Worm (Caenorhabditis elegans) whole organism, young adult: ENCODE results near the gene srx-8.

ENCODE experiments used
- B0019.2 ChIP-seq: fragments of 200-800 bp; sonication (Bioruptor generic); conservative IDR thresholded peaks from 2 replicates; pipeline ENCODE4 v1.3.6; 2022; ENCODE audit warnings: missing genetic modification reagents, missing genetic modification characterization, missing compliant biosample characterization
- B0035.1 ChIP-seq: sonication (generic microtip); optimal IDR thresholded peaks from 2 replicates; lab custom pipeline; 2016; ENCODE audit warnings: missing genetic modification characterization, mild to moderate bottlenecking, missing compliant biosample characterization, missing genotype, missing genetic modification reagents
- C06A6.2 ChIP-seq: fragments of 200-800 bp; sonication (Bioruptor generic); conservative IDR thresholded peaks from 2 replicates; pipeline ENCODE4 v1.3.6; 2022; ENCODE audit warnings: missing genetic modification characterization, missing compliant biosample characterization
- D2030.7 ChIP-seq: fragments of 200-800 bp; sonication (Bioruptor generic); IDR thresholded peaks from 2 replicates; pipeline ENCODE4 v1.3.6; 2022; ENCODE audit warnings: missing genetic modification reagents, missing genetic modification characterization, missing compliant biosample characterization
- F10E7.11 ChIP-seq: sonication (generic microtip); optimal IDR thresholded peaks from 2 replicates; lab custom pipeline; 2017; ENCODE audit warnings: mild to moderate bottlenecking, missing genetic modification characterization, moderate library complexity, missing compliant biosample characterization
- F23B12.7 ChIP-seq: sonication (generic microtip); optimal IDR thresholded peaks from 2 replicates; lab custom pipeline; 2017; ENCODE audit warnings: missing genetic modification characterization, mild to moderate bottlenecking, missing compliant biosample characterization, antibody characterized with exemption, moderate library complexity; ENCODE audit not compliant: insufficient read depth
- F55B11.4 ChIP-seq: sonication (generic microtip); optimal IDR thresholded peaks from 2 replicates; lab custom pipeline; 2016; ENCODE audit warnings: missing compliant biosample characterization, missing genetic modification characterization, borderline replicate concordance; ENCODE audit not compliant: insufficient read depth
- T26A5.8 ChIP-seq: sonication (generic microtip); optimal IDR thresholded peaks from 2 replicates; lab custom pipeline; 2016; ENCODE audit warnings: missing genetic modification characterization, missing compliant biosample characterization
- Y53F4B.3 ChIP-seq: fragments of 200-800 bp; sonication (Bioruptor generic); IDR thresholded peaks from 2 replicates; pipeline ENCODE4 v1.3.6; 2022; ENCODE audit warnings: missing genetic modification reagents, missing genetic modification characterization, missing compliant biosample characterization
- Y56A3A.18 ChIP-seq: fragments of 200-800 bp; sonication (Bioruptor generic); IDR thresholded peaks from 2 replicates; pipeline ENCODE4 v1.3.6; 2022; ENCODE audit warnings: missing genetic modification reagents, missing genetic modification characterization, missing compliant biosample characterization
- Y67H2A.10 ChIP-seq: fragments of 200-800 bp; sonication (Bioruptor generic); conservative IDR thresholded peaks from 2 replicates; pipeline ENCODE4 v1.3.6; 2022; ENCODE audit warnings: missing genetic modification reagents, missing genetic modification characterization, missing compliant biosample characterization
- akir-1 ChIP-seq: fragments of 200-800 bp; sonication (Bioruptor generic); optimal IDR thresholded peaks from 2 replicates; lab custom pipeline; 2018; ENCODE audit warnings: mild to moderate bottlenecking, missing genetic modification characterization, moderate library complexity, missing compliant biosample characterization
- atf-7 ChIP-seq: sonication (generic microtip); optimal IDR thresholded peaks from 2 replicates; lab custom pipeline; 2017; ENCODE audit warnings: mild to moderate bottlenecking, missing genetic modification characterization, missing compliant biosample characterization
- bed-2 ChIP-seq: fragments of 200-800 bp; sonication (Bioruptor generic); IDR thresholded peaks from 2 replicates; pipeline ENCODE4 v1.3.6; 2022; ENCODE audit warnings: missing genetic modification reagents, missing genetic modification characterization, missing compliant biosample characterization
- ceh-27 ChIP-seq: fragments of 200-800 bp; sonication (Bioruptor generic); optimal IDR thresholded peaks from 2 replicates; lab custom pipeline; 2018; ENCODE audit warnings: mild to moderate bottlenecking, missing genetic modification characterization, moderate library complexity, missing compliant biosample characterization
- ceh-91 ChIP-seq: fragments of 200-800 bp; sonication (Bioruptor generic); IDR thresholded peaks from 2 replicates; pipeline ENCODE4 v1.3.6; 2022; ENCODE audit warnings: missing genetic modification reagents, missing genetic modification characterization, missing compliant biosample characterization
- die-1 ChIP-seq: sonication (generic microtip); optimal IDR thresholded peaks from 2 replicates; lab custom pipeline; 2016; ENCODE audit warnings: missing genotype, mild to moderate bottlenecking, missing genetic modification characterization, missing compliant biosample characterization
- egrh-3 ChIP-seq: fragments of 200-800 bp; sonication (Bioruptor generic); IDR thresholded peaks from 2 replicates; pipeline ENCODE4 v1.3.6; 2022; ENCODE audit warnings: missing genetic modification reagents, missing genetic modification characterization, missing compliant biosample characterization
- gei-17 ChIP-seq: fragments of 200-800 bp; sonication (Bioruptor generic); optimal IDR thresholded peaks from 2 replicates; lab custom pipeline; 2018; ENCODE audit warnings: mild to moderate bottlenecking, missing genetic modification characterization, missing compliant biosample characterization
- hlh-12 ChIP-seq: sonication (generic microtip); optimal IDR thresholded peaks from 2 replicates; lab custom pipeline; 2016; ENCODE audit warnings: missing genetic modification characterization, missing compliant biosample characterization
- hmg-1.2 ChIP-seq: fragments of 200-800 bp; sonication (Bioruptor generic); IDR thresholded peaks from 2 replicates; pipeline ENCODE4 v1.3.6; 2022; ENCODE audit warnings: missing genetic modification reagents, missing genetic modification characterization, missing compliant biosample characterization
- lin-35 ChIP-seq, 3 experiments: fragments of 150-350 bp in 2 of 3; sonication (generic microtip) in 1 of 3; optimal IDR thresholded peaks; 2 replicates each; lab custom pipeline; 2014 to 2018; ENCODE audit warnings: missing biosample characterization in 3 of 3, missing genetic modification characterization in 3 of 3, missing genetic modification reagents in 3 of 3
- lir-1 ChIP-seq: fragments of 200-800 bp; sonication (Bioruptor generic); conservative IDR thresholded peaks from 2 replicates; pipeline ENCODE4 v1.3.6; 2022; ENCODE audit warnings: missing genetic modification reagents, missing genetic modification characterization, missing compliant biosample characterization
- lsy-27 ChIP-seq: sonication (generic microtip); optimal IDR thresholded peaks from 2 replicates; lab custom pipeline; 2017; ENCODE audit warnings: missing genetic modification characterization, mild to moderate bottlenecking, missing compliant biosample characterization, antibody characterized with exemption, missing genotype, borderline replicate concordance; ENCODE audit not compliant: insufficient read depth
- madf-10 ChIP-seq: sonication (generic microtip); optimal IDR thresholded peaks from 2 replicates; lab custom pipeline; 2016; ENCODE audit warnings: mild to moderate bottlenecking, missing genetic modification characterization, missing compliant biosample characterization
- mel-28 ChIP-seq: sonication (generic microtip); optimal IDR thresholded peaks from 2 replicates; lab custom pipeline; 2016; ENCODE audit warnings: borderline replicate concordance, mild to moderate bottlenecking, missing genetic modification characterization, missing compliant biosample characterization
- rcor-1 ChIP-seq: fragments of 200-800 bp; sonication (Bioruptor generic); IDR thresholded peaks from 2 replicates; pipeline ENCODE4 v1.3.6; 2022; ENCODE audit warnings: missing genetic modification reagents, missing genetic modification characterization, missing compliant biosample characterization
- snpc-1.1 ChIP-seq: sonication (generic microtip); optimal IDR thresholded peaks from 2 replicates; lab custom pipeline; 2017; ENCODE audit warnings: missing genetic modification characterization, mild to moderate bottlenecking, missing compliant biosample characterization, antibody characterized with exemption, moderate library complexity, missing genotype, missing genetic modification reagents; ENCODE audit not compliant: insufficient read depth
- snpc-4 ChIP-seq, 5 experiments: fragments of 150-350 bp in 1 of 5; sonication (generic microtip) in 4 of 5; optimal IDR thresholded peaks; 2 replicates each; lab custom pipeline; 2014 to 2018; ENCODE audit warnings: missing genetic modification characterization in 5 of 5, missing biosample characterization in 3 of 5, antibody characterized with exemption in 2 of 5, mild to moderate bottlenecking in 2 of 5, missing compliant biosample characterization in 2 of 5, missing genotype in 2 of 5, moderate library complexity in 2 of 5, missing genetic modification reagents in 1 of 5
- somi-1 ChIP-seq: fragments of 200-800 bp; sonication (Bioruptor generic); optimal IDR thresholded peaks from 2 replicates; lab custom pipeline; 2018; ENCODE audit warnings: mild to moderate bottlenecking, missing genetic modification characterization, missing compliant biosample characterization
- ztf-22 ChIP-seq: fragments of 200-800 bp; sonication (Bioruptor generic); optimal IDR thresholded peaks from 2 replicates; lab custom pipeline; 2018; ENCODE audit warnings: mild to moderate bottlenecking, missing genetic modification characterization, moderate library complexity, missing compliant biosample characterization
- ztf-25 ChIP-seq: fragments of 200-800 bp; sonication (Bioruptor generic); IDR thresholded peaks from 2 replicates; pipeline ENCODE4 v1.3.6; 2022; ENCODE audit warnings: missing genetic modification reagents, missing genetic modification characterization, missing compliant biosample characterization
- ztf-28 ChIP-seq: fragments of 200-800 bp; sonication (Bioruptor generic); IDR thresholded peaks from 2 replicates; pipeline ENCODE4 v1.3.6; 2022; ENCODE audit warnings: missing genetic modification reagents, missing genetic modification characterization, missing compliant biosample characterization

The srx-8 gene

ce11 chrV:568105-568504, 12.2 kb upstream of the srx-8 start, which contains the start of gene sri-72:
Gene sri-72, minus strand, starts transcription at chrV:568205.
- TF ChIP-seq ztf-22 = no peak
- TF ChIP-seq F10E7.11 (tag; lab: Kevin White, UChicago) = no peak
- no peak for TF ChIP-seq gei-17 (GFP tag; lab: Kevin White, UChicago)
- no peak for TF ChIP-seq F55B11.4 (tag; lab: Kevin White, UChicago)
- TF ChIP-seq hlh-12 = no peak
- no peak for TF ChIP-seq Y67H2A.10 (GFP tag; lab: Robert Waterston, UW)
- TF ChIP-seq ceh-27 (GFP tag; lab: Kevin White, UChicago) = no peak
- TF ChIP-seq D2030.7 (GFP tag; lab: Robert Waterston, UW) = no peak

DNA sequence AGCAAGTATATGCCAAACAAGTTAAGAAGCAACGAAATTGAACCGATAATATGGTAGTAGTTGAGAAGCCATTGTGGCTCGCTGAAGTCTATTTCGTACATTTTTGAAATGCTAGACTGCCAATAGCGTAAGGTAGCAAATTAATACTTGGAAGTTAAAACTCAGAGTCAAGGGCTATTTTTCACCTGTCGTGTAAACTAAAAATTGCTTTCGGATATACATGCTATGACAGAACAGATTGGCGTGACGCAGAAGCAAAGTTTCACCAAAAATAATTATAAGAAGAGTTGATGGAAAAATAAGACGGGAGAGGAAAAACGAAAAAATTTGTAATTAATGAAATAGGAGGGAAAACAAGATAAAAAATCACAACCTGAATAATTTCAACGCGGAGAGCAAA, 10.0 kb upstream of the srx-8 start, which contains the start of gene sri-73:
Gene sri-73 (minus strand): TSS at position 101 of the 400 bp plus-strand sequence.
- TF ChIP-seq akir-1 (GFP tag; lab: Kevin White, UChicago) = no peak
- no peak for TF ChIP-seq atf-7 (tag; lab: Kevin White, UChicago)
- no peak for TF ChIP-seq Y67H2A.10 (GFP tag; lab: Robert Waterston, UW)
- TF ChIP-seq ceh-91 (GFP tag; lab: Robert Waterston, UW) = no peak
- no peak for TF ChIP-seq ceh-27 (GFP tag; lab: Kevin White, UChicago)
- no peak for TF ChIP-seq mel-28
- TF ChIP-seq B0019.2 (GFP tag; lab: Robert Waterston, UW) = no peak
- TF ChIP-seq T26A5.8 = no peak
- TF ChIP-seq gei-17 (GFP tag; lab: Kevin White, UChicago) = no peak
- TF ChIP-seq madf-10 (tag; lab: Kevin White, UChicago) = no peak
- TF ChIP-seq ztf-28 (GFP tag; lab: Robert Waterston, UW) = no peak
- no peak for TF ChIP-seq bed-2
- TF ChIP-seq hmg-1.2 = no peak
- TF ChIP-seq lin-35 (GFP tag; optimal IDR thresholded peaks at IDR 0.05; lab: Kevin White, UChicago) = no peak
- TF ChIP-seq lsy-27 (tag; lab: Kevin White, UChicago) = no peak
- TF ChIP-seq somi-1 (GFP tag; lab: Kevin White, UChicago) = no peak

ce11 chrV:562834-563233, 6.9 kb upstream of the srx-8 start, which contains the start of gene C14C6.2:
Gene C14C6.2, plus strand, starts transcription at chrV:563134.
- no peak for TF ChIP-seq die-1 (tag; lab: Kevin White, UChicago)
- no peak for TF ChIP-seq mel-28
- no peak for TF ChIP-seq Y56A3A.18 (GFP tag; lab: Robert Waterston, UW)
- TF ChIP-seq C06A6.2 (GFP tag; lab: Robert Waterston, UW) = no peak

ce11 chrV:559940-560339, 4.0 kb upstream of the srx-8 start, which contains the start of gene srx-7:
Gene srx-7, plus strand, starts transcription at chrV:560195.
- TF ChIP-seq snpc-4 (GFP tag; optimal IDR thresholded peaks at IDR 0.05; lab: Kevin White, UChicago) = no peak
- peak in 1 of 4 experiments; percentile 65 for TF ChIP-seq snpc-4 (tag; optimal IDR thresholded peaks at IDR 0.05; lab: Kevin White, UChicago)
- peak; percentile 3 for TF ChIP-seq snpc-1.1 (tag; lab: Kevin White, UChicago)
- no peak for TF ChIP-seq egrh-3 (GFP tag; lab: Robert Waterston, UW)

DNA sequence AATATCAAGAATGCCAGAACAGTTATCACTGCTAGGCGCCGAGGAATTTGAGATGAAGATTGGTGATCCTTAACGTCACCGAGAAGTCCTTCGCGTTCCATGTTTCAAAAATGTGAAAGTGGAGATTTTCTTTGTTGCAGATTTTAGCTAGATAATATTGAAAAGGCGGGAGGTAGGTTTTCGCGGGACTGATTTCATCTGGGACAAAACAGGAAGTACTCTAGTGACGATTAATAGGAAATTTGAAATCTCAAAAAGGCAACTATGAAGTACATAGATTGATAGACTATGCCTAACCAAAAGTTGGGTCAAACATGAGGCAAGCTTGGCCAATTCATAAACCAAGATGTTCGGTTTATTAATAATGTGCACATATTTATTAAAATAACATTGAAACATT, 2.9 kb downstream of the srx-8 start, which contains the start of gene C14C6.8:
Gene C14C6.8 (minus strand): TSS at position 101 of the 400 bp plus-strand sequence.
- TF ChIP-seq hmg-1.2 (no peak), Y56A3A.18 (GFP tag; lab: Robert Waterston, UW) (no peak), rcor-1 (GFP tag; lab: Robert Waterston, UW) (no peak), lir-1 (GFP tag; lab: Robert Waterston, UW) (no peak), ztf-25 (GFP tag; lab: Robert Waterston, UW) (no peak), snpc-1.1 (tag; lab: Kevin White, UChicago) (no peak), B0035.1 (tag; lab: Kevin White, UChicago) (no peak), F23B12.7 (tag; lab: Kevin White, UChicago) (no peak), Y53F4B.3 (GFP tag; lab: Robert Waterston, UW) (no peak)
